Worm (Caenorhabditis elegans) whole organism, mixed stage, embryonic: ENCODE measurements around the gene F37C4.6.
A peak's percentile ranks its signal among the peaks of the same experiment; 100 is the strongest.

Source experiments
- M03D4.4 ChIP-seq: sonication (generic microtip); optimal IDR thresholded peaks from 2 replicates; lab custom pipeline; 2017; ENCODE audit warnings: mild to moderate bottlenecking, missing genetic modification characterization, missing compliant biosample characterization
- bed-3 ChIP-seq: fragments of 200-800 bp; sonication (Bioruptor generic); optimal IDR thresholded peaks from 3 replicates; lab custom pipeline; 2018; ENCODE audit warnings: mild to moderate bottlenecking, missing genetic modification characterization, moderate library complexity, missing compliant biosample characterization
- blmp-1 ChIP-seq: fragments of 150-350 bp; optimal IDR thresholded peaks from 2 replicates; lab custom pipeline; 2014; ENCODE audit warnings: missing biosample characterization, missing genetic modification characterization
- ceh-39 ChIP-seq: fragments of 150-350 bp; optimal IDR thresholded peaks from 2 replicates; lab custom pipeline; 2014; ENCODE audit warnings: missing biosample characterization, missing genetic modification characterization
- ceh-43 ChIP-seq: fragments of 200-800 bp; sonication (Bioruptor generic); optimal IDR thresholded peaks from 2 replicates; lab custom pipeline; 2018; ENCODE audit warnings: mild to moderate bottlenecking, missing genetic modification characterization, moderate library complexity, missing compliant biosample characterization
- ceh-83 ChIP-seq: fragments of 200-800 bp; sonication (Bioruptor generic); optimal IDR thresholded peaks from 2 replicates; lab custom pipeline; 2018; ENCODE audit warnings: mild to moderate bottlenecking, missing genetic modification characterization, missing compliant biosample characterization
- ces-1 ChIP-seq: fragments of 150-350 bp; optimal IDR thresholded peaks from 2 replicates; lab custom pipeline; 2014; ENCODE audit warnings: missing biosample characterization, missing genetic modification reagents, missing genetic modification characterization
- cnd-1 ChIP-seq: fragments of 200-800 bp; sonication (Bioruptor generic); optimal IDR thresholded peaks from 2 replicates; lab custom pipeline; 2018; ENCODE audit warnings: mild to moderate bottlenecking, missing genetic modification characterization, missing compliant biosample characterization
- elt-1 ChIP-seq: sonication (generic microtip); optimal IDR thresholded peaks from 2 replicates; lab custom pipeline; 2017; ENCODE audit warnings: missing genetic modification characterization, mild to moderate bottlenecking, missing compliant biosample characterization, antibody characterized with exemption, moderate library complexity, borderline replicate concordance; ENCODE audit not compliant: insufficient read depth
- elt-3 ChIP-seq: fragments of 150-350 bp; optimal IDR thresholded peaks from 2 replicates; lab custom pipeline; 2014; ENCODE audit warnings: missing biosample characterization, missing genetic modification characterization
- ham-2 ChIP-seq: fragments of 200-800 bp; sonication (Bioruptor generic); optimal IDR thresholded peaks from 2 replicates; lab custom pipeline; 2018; ENCODE audit warnings: mild to moderate bottlenecking, missing genetic modification characterization, missing compliant biosample characterization
- hlh-1 ChIP-seq: fragments of 150-350 bp; optimal IDR thresholded peaks from 2 replicates; lab custom pipeline; 2014; ENCODE audit warnings: missing biosample characterization, missing genetic modification reagents, missing genetic modification characterization
- lin-13 ChIP-seq: fragments of 150-350 bp; optimal IDR thresholded peaks from 2 replicates; lab custom pipeline; 2014; ENCODE audit warnings: missing biosample characterization, missing genetic modification characterization
- lin-32 ChIP-seq: fragments of 200-800 bp; sonication (Bioruptor generic); optimal IDR thresholded peaks from 2 replicates; lab custom pipeline; 2018; ENCODE audit warnings: mild to moderate bottlenecking, missing genetic modification characterization, missing compliant biosample characterization
- lsy-2 ChIP-seq: fragments of 150-350 bp; optimal IDR thresholded peaks from 2 replicates; lab custom pipeline; 2014; ENCODE audit warnings: missing biosample characterization, missing genetic modification characterization
- mab-5 ChIP-seq: fragments of 150-350 bp; optimal IDR thresholded peaks from 2 replicates; lab custom pipeline; 2014; ENCODE audit warnings: missing biosample characterization, missing genetic modification characterization
- mep-1 ChIP-seq: fragments of 150-350 bp; optimal IDR thresholded peaks from 2 replicates; lab custom pipeline; 2017; ENCODE audit warnings: missing biosample characterization, missing genetic modification reagents, missing genetic modification characterization, inconsistent platforms
- mls-2 ChIP-seq: sonication (generic microtip); optimal IDR thresholded peaks from 2 replicates; lab custom pipeline; 2016; ENCODE audit warnings: mild to moderate bottlenecking, missing genetic modification characterization, moderate library complexity, missing compliant biosample characterization
- nhr-12 ChIP-seq: fragments of 150-350 bp; optimal IDR thresholded peaks from 2 replicates; lab custom pipeline; 2014; ENCODE audit warnings: missing biosample characterization, missing genetic modification characterization
- nhr-2 ChIP-seq: fragments of 150-350 bp; optimal IDR thresholded peaks from 2 replicates; lab custom pipeline; 2014; ENCODE audit warnings: missing biosample characterization, missing genetic modification characterization
- nhr-237 ChIP-seq: fragments of 150-350 bp; optimal IDR thresholded peaks from 2 replicates; lab custom pipeline; 2014; ENCODE audit warnings: missing biosample characterization, missing genetic modification characterization
- nhr-28 ChIP-seq: fragments of 150-350 bp; optimal IDR thresholded peaks from 2 replicates; lab custom pipeline; 2014; ENCODE audit warnings: missing biosample characterization, missing genetic modification characterization
- nhr-76 ChIP-seq: sonication (generic microtip); optimal IDR thresholded peaks from 2 replicates; lab custom pipeline; 2017; ENCODE audit warnings: missing biosample characterization, missing genetic modification characterization
- pha-4 ChIP-seq: fragments of 150-350 bp; optimal IDR thresholded peaks from 2 replicates; lab custom pipeline; 2018; ENCODE audit warnings: missing biosample characterization, missing genetic modification reagents, missing genetic modification characterization
- sem-2 ChIP-seq: fragments of 200-800 bp; sonication (Bioruptor generic); optimal IDR thresholded peaks from 2 replicates; lab custom pipeline; 2018; ENCODE audit warnings: mild to moderate bottlenecking, missing genetic modification characterization, missing compliant biosample characterization
- snpc-4 ChIP-seq: fragments of 150-350 bp; optimal IDR thresholded peaks from 2 replicates; lab custom pipeline; 2014; ENCODE audit warnings: missing biosample characterization, missing genetic modification characterization
- sptf-1 ChIP-seq: sonication (generic microtip); optimal IDR thresholded peaks from 2 replicates; lab custom pipeline; 2017; ENCODE audit warnings: mild to moderate bottlenecking, missing genetic modification characterization, moderate library complexity, missing compliant biosample characterization
- tbx-8 ChIP-seq: fragments of 200-800 bp; sonication (Bioruptor generic); optimal IDR thresholded peaks from 2 replicates; lab custom pipeline; 2018; ENCODE audit warnings: mild to moderate bottlenecking, missing genetic modification characterization, moderate library complexity, missing compliant biosample characterization
- unc-120 ChIP-seq: sonication (generic microtip); optimal IDR thresholded peaks from 2 replicates; lab custom pipeline; 2017; ENCODE audit warnings: missing genetic modification characterization, missing compliant biosample characterization; ENCODE audit not compliant: poor library complexity, severe bottlenecking
- unc-62 ChIP-seq: fragments of 150-350 bp; optimal IDR thresholded peaks from 2 replicates; lab custom pipeline; 2014; ENCODE audit warnings: missing biosample characterization, missing genetic modification reagents, missing genetic modification characterization
- zip-8 ChIP-seq: fragments of 150-350 bp; optimal IDR thresholded peaks from 2 replicates; lab custom pipeline; 2014; ENCODE audit warnings: missing biosample characterization, missing genetic modification characterization
- ztf-11 ChIP-seq: fragments of 150-350 bp; optimal IDR thresholded peaks from 2 replicates; lab custom pipeline; 2014; ENCODE audit warnings: missing biosample characterization, missing genetic modification characterization

The F37C4.6 gene

DNA sequence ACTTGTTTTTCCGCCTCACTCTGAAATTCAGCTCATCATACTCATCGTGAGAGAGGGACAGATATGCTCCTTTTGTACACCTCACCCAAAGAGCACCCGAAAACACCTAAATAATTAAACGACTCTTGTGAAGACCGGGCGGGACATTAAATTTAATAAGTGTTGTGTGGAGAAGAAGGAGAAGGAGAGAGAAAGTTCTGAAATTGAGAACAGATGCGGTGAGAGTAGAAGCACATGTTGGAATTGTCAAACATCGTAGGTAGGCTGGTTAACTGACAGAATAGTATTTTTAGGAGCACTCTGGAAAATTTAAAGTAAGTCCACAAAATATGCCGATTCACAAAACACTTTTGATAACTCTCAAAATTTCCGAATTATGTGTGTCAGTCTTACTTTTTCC is 24.6 kb downstream of the F37C4.6 start:
- TF ChIP-seq mab-5 (tag; lab: Kevin White, UChicago) (no peak), nhr-76 (tag; lab: Kevin White, UChicago) (no peak), M03D4.4 (tag; lab: Kevin White, UChicago) (no peak), ceh-39 (no peak), ceh-43 (GFP tag; lab: Kevin White, UChicago) (no peak), lsy-2 (no peak), ceh-83 (GFP tag; lab: Kevin White, UChicago) (no peak), ztf-11 (tag; lab: Kevin White, UChicago) (no peak), ham-2 (GFP tag; lab: Kevin White, UChicago) (no peak), sem-2 (GFP tag; lab: Kevin White, UChicago) (no peak)

- peak; percentile 79 for TF ChIP-seq ces-1 (GFP tag; lab: Kevin White, UChicago)
- TF ChIP-seq nhr-2, result peak; percentile 24
- TF ChIP-seq ztf-11 (tag; lab: Kevin White, UChicago), result no peak
- peak; percentile 65 for TF ChIP-seq lin-32 (GFP tag; lab: Kevin White, UChicago)
- peak; percentile 52 for TF ChIP-seq ceh-43 (GFP tag; lab: Kevin White, UChicago)
Measured at ce11 chrIV:3848985-3849384, 29.1 kb downstream of the F37C4.6 start.

ce11 chrIV:3847489-3847888 is 30.6 kb downstream of the F37C4.6 start:
- TF ChIP-seq ces-1 (GFP tag; lab: Kevin White, UChicago) (peak; percentile 86), elt-3 (no peak), M03D4.4 (tag; lab: Kevin White, UChicago) (no peak)

DNA sequence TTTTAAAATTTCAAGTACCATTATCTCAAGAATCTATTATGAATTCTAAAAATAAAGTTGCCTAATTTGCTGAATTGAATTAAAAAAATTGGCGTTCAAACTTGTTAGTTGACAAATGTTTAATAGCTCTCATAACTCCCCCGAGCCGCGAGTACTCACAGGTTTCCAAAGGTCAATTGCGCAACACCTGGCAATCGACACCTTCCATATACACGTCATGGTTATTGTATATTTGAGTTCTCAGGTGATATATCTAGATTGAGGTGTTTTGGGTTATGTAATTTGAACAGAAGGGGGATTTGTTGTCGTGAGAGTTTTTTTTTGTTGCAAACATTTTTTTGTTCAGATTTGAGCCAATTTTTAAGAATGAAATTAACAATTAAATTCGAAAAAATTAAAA is 33.5 kb downstream of the F37C4.6 start:
- peak; percentile 87 for TF ChIP-seq nhr-2
- TF ChIP-seq ces-1 (GFP tag; lab: Kevin White, UChicago), result no peak
- no peak for TF ChIP-seq ham-2 (GFP tag; lab: Kevin White, UChicago)
- TF ChIP-seq zip-8 (tag; lab: Kevin White, UChicago), result peak; percentile 79
- no peak for TF ChIP-seq sptf-1 (tag; lab: Kevin White, UChicago)

ce11 chrIV:3844004-3844403 is 34.1 kb downstream of the F37C4.6 start:
- TF ChIP-seq elt-1 (tag; lab: Kevin White, UChicago) (no peak), pha-4 (tag; lab: Kevin White, UChicago) (no peak), nhr-12 (tag; lab: Kevin White, UChicago) (no peak), hlh-1 (tag; lab: Kevin White, UChicago) (no peak), sptf-1 (tag; lab: Kevin White, UChicago) (no peak), tbx-8 (GFP tag; lab: Kevin White, UChicago) (no peak), ceh-39 (no peak), ztf-11 (tag; lab: Kevin White, UChicago) (no peak), sem-2 (GFP tag; lab: Kevin White, UChicago) (no peak), lin-32 (GFP tag; lab: Kevin White, UChicago) (peak; percentile 22), bed-3 (GFP tag; lab: Kevin White, UChicago) (no peak), unc-120 (no peak), ceh-43 (GFP tag; lab: Kevin White, UChicago) (no peak), ham-2 (GFP tag; lab: Kevin White, UChicago) (no peak), lin-13 (tag; lab: Kevin White, UChicago) (no peak), M03D4.4 (tag; lab: Kevin White, UChicago) (no peak), cnd-1 (tag; lab: Kevin White, UChicago) (peak; percentile 47), mls-2 (no peak)

- TF ChIP-seq blmp-1 (tag; lab: Kevin White, UChicago) (no peak), nhr-28 (tag; lab: Kevin White, UChicago) (no peak), ces-1 (GFP tag; lab: Kevin White, UChicago) (no peak), elt-3 (no peak), hlh-1 (tag; lab: Kevin White, UChicago) (no peak), mab-5 (tag; lab: Kevin White, UChicago) (no peak), nhr-2 (peak; percentile 96), ztf-11 (tag; lab: Kevin White, UChicago) (peak; percentile 13), mls-2 (no peak), mep-1 (tag; lab: Kevin White, UChicago) (no peak), unc-62 (GFP tag; lab: Kevin White, UChicago) (peak; percentile 7), tbx-8 (GFP tag; lab: Kevin White, UChicago) (no peak), nhr-12 (tag; lab: Kevin White, UChicago) (no peak), cnd-1 (tag; lab: Kevin White, UChicago) (peak; percentile 92), ceh-43 (GFP tag; lab: Kevin White, UChicago) (no peak), nhr-237 (tag; lab: Kevin White, UChicago) (no peak), nhr-76 (tag; lab: Kevin White, UChicago) (no peak), pha-4 (tag; lab: Kevin White, UChicago) (no peak), lin-32 (GFP tag; lab: Kevin White, UChicago) (no peak), snpc-4 (tag; lab: Kevin White, UChicago) (no peak)
Measured at ce11 chrIV:3843019-3843527, 35.1 kb downstream of the F37C4.6 start.
